Fruit fly (Drosophila melanogaster): ENCODE data around the gene Aps.

Gene Aps

dm6 chr3L:10899087-10899511 is at the start of gene Aps:
Aps (minus strand) TSS chr3L:10899123.
- TF ChIP-seq pan (optimal IDR thresholded peaks at IDR 0.05) (no peak), EcR (GFP tag; optimal IDR thresholded peaks at IDR 0.05) (no peak), CG8478 (optimal IDR thresholded peaks at IDR 0.05) (no peak), psq (optimal IDR thresholded peaks at IDR 0.05) (no peak), usp (GFP tag; optimal IDR thresholded peaks at IDR 0.05) (no peak), Dll (optimal IDR thresholded peaks at IDR 0.05) (no peak)

- no peak for TF ChIP-seq Dll (optimal IDR thresholded peaks at IDR 0.05)
- no peak for TF ChIP-seq pan (optimal IDR thresholded peaks at IDR 0.05)
- TF ChIP-seq usp (GFP tag; optimal IDR thresholded peaks at IDR 0.05) = no peak
- no peak for TF ChIP-seq EcR (GFP tag; optimal IDR thresholded peaks at IDR 0.05)
- TF ChIP-seq CG8478 (optimal IDR thresholded peaks at IDR 0.05) = no peak
Measured at dm6 chr3L:10946717-10947280, 47.9 kb upstream of the Aps start.

dm6 chr3L:10942541-10942940 is 43.6 kb upstream of the Aps start:
- TF ChIP-seq CG8478 (optimal IDR thresholded peaks at IDR 0.05) = no peak
- TF ChIP-seq EcR (GFP tag; optimal IDR thresholded peaks at IDR 0.05) = no peak
- no peak for TF ChIP-seq usp (GFP tag; optimal IDR thresholded peaks at IDR 0.05)
- TF ChIP-seq pan (optimal IDR thresholded peaks at IDR 0.05) = no peak
- TF ChIP-seq psq (optimal IDR thresholded peaks at IDR 0.05) = no peak
- no peak for TF ChIP-seq Dll (optimal IDR thresholded peaks at IDR 0.05)

dm6 chr3L:10940312-10940711 is 41.4 kb upstream of the Aps start:
- TF ChIP-seq EcR (GFP tag; optimal IDR thresholded peaks at IDR 0.05) = no peak
- no peak for TF ChIP-seq Dll (optimal IDR thresholded peaks at IDR 0.05)
- no peak for TF ChIP-seq usp (GFP tag; optimal IDR thresholded peaks at IDR 0.05)
- TF ChIP-seq CG8478 (optimal IDR thresholded peaks at IDR 0.05) = no peak
- no peak for TF ChIP-seq psq (optimal IDR thresholded peaks at IDR 0.05)
- TF ChIP-seq pan (optimal IDR thresholded peaks at IDR 0.05) = no peak

dm6 chr3L:10938108-10938507 is 39.2 kb upstream of the Aps start:
- TF ChIP-seq Dll (optimal IDR thresholded peaks at IDR 0.05) (no peak), CG8478 (optimal IDR thresholded peaks at IDR 0.05) (no peak)

dm6 chr3L:10934983-10935539 is 36.1 kb upstream of the Aps start:
- TF ChIP-seq pan (optimal IDR thresholded peaks at IDR 0.05) (peak; percentile 74), usp (GFP tag; optimal IDR thresholded peaks at IDR 0.05) (no peak)

- no peak for TF ChIP-seq CG8478 (optimal IDR thresholded peaks at IDR 0.05)
- TF ChIP-seq Dll (optimal IDR thresholded peaks at IDR 0.05) = no peak
- TF ChIP-seq pan (optimal IDR thresholded peaks at IDR 0.05) = no peak
- TF ChIP-seq psq (optimal IDR thresholded peaks at IDR 0.05) = no peak
- no peak for TF ChIP-seq usp (GFP tag; optimal IDR thresholded peaks at IDR 0.05)
- TF ChIP-seq EcR (GFP tag; optimal IDR thresholded peaks at IDR 0.05) = no peak
Measured at dm6 chr3L:10931430-10931829, 32.5 kb upstream of the Aps start.

dm6 chr3L:10928801-10929200 is 29.9 kb upstream of the Aps start:
- TF ChIP-seq CG8478 (optimal IDR thresholded peaks at IDR 0.05) (no peak), pan (optimal IDR thresholded peaks at IDR 0.05) (peak; percentile 86)

dm6 chr3L:10927953-10928352 is 29.0 kb upstream of the Aps start:
- TF ChIP-seq EcR (GFP tag; optimal IDR thresholded peaks at IDR 0.05) (no peak), usp (GFP tag; optimal IDR thresholded peaks at IDR 0.05) (no peak), CG8478 (optimal IDR thresholded peaks at IDR 0.05) (no peak), Dll (optimal IDR thresholded peaks at IDR 0.05) (no peak), pan (optimal IDR thresholded peaks at IDR 0.05) (no peak), psq (optimal IDR thresholded peaks at IDR 0.05) (no peak)

dm6 chr3L:10927349-10927748 is 28.4 kb upstream of the Aps start:
- no peak for TF ChIP-seq usp (GFP tag; optimal IDR thresholded peaks at IDR 0.05)
- TF ChIP-seq pan (optimal IDR thresholded peaks at IDR 0.05) = no peak
- no peak for TF ChIP-seq EcR (GFP tag; optimal IDR thresholded peaks at IDR 0.05)
- TF ChIP-seq psq (optimal IDR thresholded peaks at IDR 0.05) = no peak
- TF ChIP-seq Dll (optimal IDR thresholded peaks at IDR 0.05) = no peak
- no peak for TF ChIP-seq CG8478 (optimal IDR thresholded peaks at IDR 0.05)

dm6 chr3L:10924683-10925082 is 25.8 kb upstream of the Aps start:
- TF ChIP-seq Dll (optimal IDR thresholded peaks at IDR 0.05) (no peak), pan (optimal IDR thresholded peaks at IDR 0.05) (no peak), CG8478 (optimal IDR thresholded peaks at IDR 0.05) (no peak), usp (GFP tag; optimal IDR thresholded peaks at IDR 0.05) (no peak), psq (optimal IDR thresholded peaks at IDR 0.05) (no peak), EcR (GFP tag; optimal IDR thresholded peaks at IDR 0.05) (no peak)

- no peak for TF ChIP-seq pan (optimal IDR thresholded peaks at IDR 0.05)
Measured at dm6 chr3L:10922973-10923372, 24.1 kb upstream of the Aps start.

dm6 chr3L:10918454-10918853 is 19.5 kb upstream of the Aps start:
- no peak for TF ChIP-seq CG8478 (optimal IDR thresholded peaks at IDR 0.05)
- no peak for TF ChIP-seq usp (GFP tag; optimal IDR thresholded peaks at IDR 0.05)
- TF ChIP-seq psq (optimal IDR thresholded peaks at IDR 0.05) = no peak
- TF ChIP-seq Dll (optimal IDR thresholded peaks at IDR 0.05) = no peak
- TF ChIP-seq pan (optimal IDR thresholded peaks at IDR 0.05) = no peak
- TF ChIP-seq EcR (GFP tag; optimal IDR thresholded peaks at IDR 0.05) = no peak

Data from whole organism.